Worm (Caenorhabditis elegans) whole organism, late embryonic: ENCODE results near the gene R05G6.1.

ENCODE experiments used
- F13H6.1 ChIP-seq: sonication (generic microtip); optimal IDR thresholded peaks from 2 replicates; lab custom pipeline; 2016; ENCODE audit warnings: missing genetic modification characterization, missing compliant biosample characterization
- ceh-19 ChIP-seq: fragments of 200-800 bp; sonication (Bioruptor generic); optimal IDR thresholded peaks from 2 replicates; lab custom pipeline; 2018; ENCODE audit warnings: mild to moderate bottlenecking, missing genetic modification characterization, missing compliant biosample characterization
- ceh-22 ChIP-seq: sonication (generic microtip); optimal IDR thresholded peaks from 2 replicates; lab custom pipeline; 2017; ENCODE audit warnings: missing biosample characterization, missing genetic modification characterization
- ceh-30 ChIP-seq: fragments of 150-350 bp; optimal IDR thresholded peaks from 2 replicates; lab custom pipeline; 2014; ENCODE audit warnings: missing biosample characterization, missing genetic modification characterization
- dmd-4 ChIP-seq: sonication (generic microtip); optimal IDR thresholded peaks from 2 replicates; lab custom pipeline; 2016; ENCODE audit warnings: borderline replicate concordance, missing genetic modification characterization, missing compliant biosample characterization
- madf-2 ChIP-seq: sonication (generic microtip); optimal IDR thresholded peaks from 2 replicates; lab custom pipeline; 2017; ENCODE audit warnings: missing genetic modification characterization, missing compliant biosample characterization
- pag-3 ChIP-seq: sonication (generic microtip); optimal IDR thresholded peaks from 2 replicates; lab custom pipeline; 2016; ENCODE audit warnings: missing compliant biosample characterization, missing genetic modification characterization, borderline replicate concordance
- pha-4 ChIP-seq: fragments of 150-350 bp; optimal IDR thresholded peaks from 2 replicates; lab custom pipeline; 2018; ENCODE audit warnings: missing biosample characterization, missing genetic modification reagents, missing genetic modification characterization
- rnt-1 ChIP-seq: sonication (generic microtip); optimal IDR thresholded peaks from 2 replicates; lab custom pipeline; 2016; ENCODE audit warnings: missing genetic modification characterization, missing compliant biosample characterization
- sdc-2 ChIP-seq: sonication (generic microtip); optimal IDR thresholded peaks from 2 replicates; lab custom pipeline; 2016; ENCODE audit warnings: missing genotype, missing genetic modification characterization, missing compliant biosample characterization
- sox-2 ChIP-seq: fragments of 200-800 bp; sonication (Bioruptor generic); IDR thresholded peaks from 2 replicates; pipeline ENCODE4 v1.3.6; 2022; ENCODE audit warnings: missing genetic modification reagents, missing genetic modification characterization, missing compliant biosample characterization

ce11 chrIV:7547843-7548578, 15.6 kb downstream of the R05G6.1 start, which contains the start of the genes cdd-2 and oef-1:
- no peak for TF ChIP-seq madf-2 (tag; lab: Kevin White, UChicago)
- TF ChIP-seq pha-4 (tag; lab: Kevin White, UChicago) = no peak
- no peak for TF ChIP-seq ceh-22 (tag; lab: Kevin White, UChicago)
- TF ChIP-seq rnt-1 (tag; lab: Kevin White, UChicago) = no peak
- no peak for TF ChIP-seq sox-2 (GFP tag; lab: Robert Waterston, UW)
- TF ChIP-seq dmd-4 = no peak
- TF ChIP-seq F13H6.1 (tag; lab: Kevin White, UChicago) = no peak
- no peak for TF ChIP-seq pag-3 (tag; lab: Kevin White, UChicago)
- TF ChIP-seq sdc-2 (tag; lab: Kevin White, UChicago) = no peak
- no peak for TF ChIP-seq ceh-19 (GFP tag; lab: Kevin White, UChicago)
- no peak for TF ChIP-seq ceh-30 (tag; lab: Kevin White, UChicago)
